Worm (Caenorhabditis elegans): ENCODE results near the gene osm-7.
A peak's percentile ranks its signal among the peaks of the same experiment; 100 is the strongest.

osm-7 gene

DNA sequence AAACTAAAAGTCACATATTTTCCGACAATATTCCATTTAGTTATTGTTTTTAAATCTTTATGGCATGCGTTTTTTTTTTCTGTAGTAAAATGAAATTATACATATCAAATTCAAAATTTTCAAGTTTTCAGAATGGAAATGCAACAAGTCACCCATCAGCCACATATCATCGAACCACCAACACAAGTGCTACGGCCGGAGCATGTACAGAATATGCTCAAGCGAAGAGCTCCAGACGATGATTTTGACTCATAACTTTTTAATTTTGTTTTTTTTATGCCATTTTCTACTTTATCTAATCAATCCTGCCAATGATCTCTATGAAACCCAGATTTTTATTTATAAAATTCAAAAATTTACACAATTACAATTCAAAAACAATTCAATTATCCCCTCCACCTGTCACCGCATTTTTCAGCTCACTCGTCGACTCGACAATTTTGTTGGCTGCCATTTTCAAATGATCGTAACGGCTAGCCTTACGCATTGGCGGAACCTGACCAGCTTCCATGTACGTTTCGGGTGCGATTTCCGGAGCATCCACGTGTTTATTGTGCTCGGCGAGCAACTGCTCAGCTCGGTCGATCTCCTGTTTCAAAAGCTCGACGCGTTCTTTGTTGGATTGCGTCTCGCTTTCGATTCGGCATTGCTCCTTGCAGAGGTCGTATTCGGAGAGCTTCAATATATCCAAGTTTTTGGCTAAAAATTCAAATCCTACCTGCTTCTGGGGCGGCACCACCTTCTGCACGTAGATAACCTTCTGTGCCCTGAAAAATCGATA lies 49.9 kb downstream of the osm-7 start (continued):
- no peak for TF ChIP-seq ceh-100 (GFP tag; IDR thresholded peaks at IDR 0.05)
- no peak for TF ChIP-seq ama-1 (optimal IDR thresholded peaks at IDR 0.05)
- peak in 1 of 2 experiments; percentile 52 for TF ChIP-seq ama-1 (GFP tag; optimal IDR thresholded peaks at IDR 0.05)
- TF ChIP-seq bed-2 (GFP tag; IDR thresholded peaks at IDR 0.05) = no peak
- TF ChIP-seq tlf-1 (GFP tag; optimal IDR thresholded peaks at IDR 0.05) = peak; percentile 50
- peak; percentile 68; the same call in 1 of the 2 replicates for TF ChIP-seq nfya-2 (GFP tag; IDR thresholded peaks at IDR 0.05)
- TF ChIP-seq snpc-3.4 (tag; optimal IDR thresholded peaks at IDR 0.05) = no peak
- no peak for TF ChIP-seq rcor-1 (GFP tag; IDR thresholded peaks at IDR 0.05)
- TF ChIP-seq nhr-120 (GFP tag; IDR thresholded peaks at IDR 0.05) = no peak
- no peak for TF ChIP-seq ceh-79 (tag; optimal IDR thresholded peaks at IDR 0.05)
- no peak for TF ChIP-seq F49E8.2 (tag; optimal IDR thresholded peaks at IDR 0.05; ENCODE audit: insufficient read depth)
- no peak for TF ChIP-seq lsl-1 (GFP tag; optimal IDR thresholded peaks at IDR 0.05)
- TF ChIP-seq hsf-1 (GFP tag; IDR thresholded peaks at IDR 0.05) = peak; percentile 55; the same call in 1 of the 2 replicates
- no peak for TF ChIP-seq Y67H2A.10 (GFP tag; conservative IDR thresholded peaks at IDR 0.05)
- TF ChIP-seq ets-4 (GFP tag; optimal IDR thresholded peaks at IDR 0.05) = no peak
- TF ChIP-seq sdz-38 (tag; optimal IDR thresholded peaks at IDR 0.05) = no peak
- TF ChIP-seq nhr-80 (tag; optimal IDR thresholded peaks at IDR 0.05) = no peak
- no peak for TF ChIP-seq T07F8.4 (tag; optimal IDR thresholded peaks at IDR 0.05)
- no peak for TF ChIP-seq snpc-1.3 (tag; optimal IDR thresholded peaks at IDR 0.05; ENCODE audit: insufficient read depth)
- TF ChIP-seq Y53G8AR.9 (GFP tag; conservative IDR thresholded peaks at IDR 0.05) = peak; percentile 77; the same call in 1 of the 2 replicates
- no peak for TF ChIP-seq sptf-2 (GFP tag; optimal IDR thresholded peaks at IDR 0.05)
- no peak for TF ChIP-seq B0035.1 (tag; optimal IDR thresholded peaks at IDR 0.05)
- peak; percentile 11 for TF ChIP-seq repo-1 (tag; optimal IDR thresholded peaks at IDR 0.05)
- peak; percentile 29 for TF ChIP-seq lin-54 (GFP tag; optimal IDR thresholded peaks at IDR 0.05)
- TF ChIP-seq nfya-1 (tag; optimal IDR thresholded peaks at IDR 0.05; ENCODE audit: borderline replicate concordance, insufficient read depth) = no peak
- no peak for TF ChIP-seq attf-6 (GFP tag; IDR thresholded peaks at IDR 0.05)
- TF ChIP-seq hrde-1 (tag; optimal IDR thresholded peaks at IDR 0.05; ENCODE audit: borderline replicate concordance) = peak; percentile 28
- no peak for TF ChIP-seq ztf-22 (GFP tag; optimal IDR thresholded peaks at IDR 0.05)
- no peak for TF ChIP-seq snpc-1.1 (tag; optimal IDR thresholded peaks at IDR 0.05; ENCODE audit: insufficient read depth)
- TF ChIP-seq zfh-2 (GFP tag; conservative IDR thresholded peaks at IDR 0.05) = peak; percentile 79
- 0 out of 2 replicates have a peak, but pooled peaks have one; percentile 35 for TF ChIP-seq pbrm-1 (GFP tag; IDR thresholded peaks at IDR 0.05)
- TF ChIP-seq nfyb-1 (GFP tag; IDR thresholded peaks at IDR 0.05) = peak; percentile 64; the same call in 1 of the 2 replicates
- TF ChIP-seq ekl-4 (GFP tag; IDR thresholded peaks at IDR 0.05) = peak; percentile 17; the same call in 1 of the 2 replicates
- 0 out of 2 replicates have a peak, but pooled peaks have one; percentile 52 for TF ChIP-seq madf-3 (GFP tag; IDR thresholded peaks at IDR 0.05)
- TF ChIP-seq F23B12.7 (tag; optimal IDR thresholded peaks at IDR 0.05; ENCODE audit: insufficient read depth) = no peak
- no peak for TF ChIP-seq aptf-3 (GFP tag; IDR thresholded peaks at IDR 0.05)
- peak; percentile 49 for TF ChIP-seq atf-7 (tag; optimal IDR thresholded peaks at IDR 0.05)
- no peak for TF ChIP-seq nhr-179 (tag; optimal IDR thresholded peaks at IDR 0.05)
- no peak for TF ChIP-seq ztf-26 (tag; optimal IDR thresholded peaks at IDR 0.05)
- no peak for TF ChIP-seq akir-1 (GFP tag; optimal IDR thresholded peaks at IDR 0.05)
- TF ChIP-seq let-526 (GFP tag; IDR thresholded peaks at IDR 0.05) = no peak
- TF ChIP-seq Y95B8A.8 (GFP tag; IDR thresholded peaks at IDR 0.05) = peak; percentile 57
- TF ChIP-seq dpff-1 (tag; optimal IDR thresholded peaks at IDR 0.05) = no peak
- TF ChIP-seq mcd-1 (GFP tag; IDR thresholded peaks at IDR 0.05) = peak; percentile 46
- no peak for TF ChIP-seq unc-62 (GFP tag; optimal IDR thresholded peaks at IDR 0.05)
- TF ChIP-seq rec-8 (tag; optimal IDR thresholded peaks at IDR 0.05) = no peak
